Worm (Caenorhabditis elegans) whole organism, late embryonic: ENCODE results near the gene K09C6.3.

ENCODE experiments used
- F13H6.1 ChIP-seq: sonication (generic microtip); optimal IDR thresholded peaks from 2 replicates; lab custom pipeline; 2016; ENCODE audit warnings: missing genetic modification characterization, missing compliant biosample characterization
- ceh-19 ChIP-seq: fragments of 200-800 bp; sonication (Bioruptor generic); optimal IDR thresholded peaks from 2 replicates; lab custom pipeline; 2018; ENCODE audit warnings: mild to moderate bottlenecking, missing genetic modification characterization, missing compliant biosample characterization
- dve-1 ChIP-seq: sonication (generic microtip); optimal IDR thresholded peaks from 2 replicates; lab custom pipeline; 2017; ENCODE audit warnings: antibody characterized with exemption, mild to moderate bottlenecking, missing genetic modification characterization, missing compliant biosample characterization
- eyg-1 ChIP-seq: sonication (generic microtip); optimal IDR thresholded peaks from 2 replicates; lab custom pipeline; 2016; ENCODE audit warnings: missing genotype, missing genetic modification characterization, missing compliant biosample characterization
- fkh-6 ChIP-seq: sonication (generic microtip); optimal IDR thresholded peaks from 2 replicates; lab custom pipeline; 2016; ENCODE audit warnings: missing genetic modification characterization, missing compliant biosample characterization
- hlh-30 ChIP-seq: sonication (generic microtip); optimal IDR thresholded peaks from 2 replicates; lab custom pipeline; 2017; ENCODE audit warnings: antibody characterized with exemption, missing genetic modification characterization, missing compliant biosample characterization; ENCODE audit not compliant: insufficient read depth
- nfya-1 ChIP-seq: sonication (generic microtip); optimal IDR thresholded peaks from 2 replicates; lab custom pipeline; 2017; ENCODE audit warnings: missing genetic modification characterization, mild to moderate bottlenecking, missing compliant biosample characterization, antibody characterized with exemption, moderate library complexity
- npax-4 ChIP-seq: sonication (generic microtip); optimal IDR thresholded peaks from 2 replicates; lab custom pipeline; 2016; ENCODE audit warnings: missing genetic modification characterization, missing compliant biosample characterization
- pha-2 ChIP-seq: sonication (generic microtip); optimal IDR thresholded peaks from 2 replicates; lab custom pipeline; 2017; ENCODE audit warnings: mild to moderate bottlenecking, missing genetic modification characterization, missing compliant biosample characterization
- ttx-3 ChIP-seq: sonication (generic microtip); optimal IDR thresholded peaks from 2 replicates; lab custom pipeline; 2016; ENCODE audit warnings: missing genetic modification reagents, missing genetic modification characterization, missing compliant biosample characterization
- ztf-16 ChIP-seq: sonication (generic microtip); optimal IDR thresholded peaks from 2 replicates; lab custom pipeline; 2017; ENCODE audit warnings: missing genetic modification characterization, missing compliant biosample characterization

DNA sequence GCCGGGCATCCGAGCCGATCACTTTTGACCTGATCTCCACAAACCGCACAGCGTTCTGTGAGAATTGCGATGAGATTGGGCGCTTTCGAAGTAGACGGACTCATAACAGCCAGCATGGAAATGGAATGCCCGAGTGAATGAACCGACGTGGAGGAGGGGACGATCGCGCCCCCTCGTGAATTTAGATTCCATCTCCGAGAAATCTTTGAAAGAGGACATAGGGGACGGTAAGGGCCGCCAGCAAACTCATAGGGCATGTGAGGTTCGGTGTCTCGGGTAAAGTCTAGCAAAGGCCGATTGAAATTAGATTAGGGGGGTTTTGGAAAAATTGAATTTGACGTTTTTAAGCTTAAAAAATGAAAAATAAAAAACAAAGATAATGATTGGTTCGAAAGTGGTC, 47.8 kb upstream of the K09C6.3 start, which contains the start of gene nhr-270:
- no peak for TF ChIP-seq hlh-30 (tag; lab: Kevin White, UChicago)
- TF ChIP-seq ztf-16 (tag; lab: Kevin White, UChicago): no peak
- TF ChIP-seq F13H6.1 (tag; lab: Kevin White, UChicago): no peak
- TF ChIP-seq eyg-1 (tag; lab: Kevin White, UChicago): no peak
- TF ChIP-seq ttx-3 (tag; lab: Kevin White, UChicago): no peak
- no peak for TF ChIP-seq dve-1 (tag; lab: Kevin White, UChicago)
- no peak for TF ChIP-seq npax-4 (tag; lab: Kevin White, UChicago)
- no peak for TF ChIP-seq nfya-1 (tag; lab: Kevin White, UChicago)
- TF ChIP-seq ceh-19 (GFP tag; lab: Kevin White, UChicago): no peak
- TF ChIP-seq pha-2 (tag; lab: Kevin White, UChicago): no peak
- no peak for TF ChIP-seq fkh-6 (tag; lab: Kevin White, UChicago)
